Fruit fly (Drosophila melanogaster) whole organism, embryonic: ENCODE measurements around the gene CG46310.
A peak's percentile ranks its signal among the peaks of the same experiment; 100 is the strongest.

Experiments
- Bdp1 ChIP-seq: fragments of 200-800 bp; sonication (Bioruptor generic); optimal IDR thresholded peaks from 3 replicates; lab custom pipeline; 2016; ENCODE audit warnings: missing biosample characterization, missing genetic modification characterization
- CG10274 ChIP-seq: fragments of 200-800 bp; sonication (Bioruptor generic); optimal IDR thresholded peaks from 3 replicates; lab custom pipeline; 2017; ENCODE audit warnings: missing biosample characterization, mild to moderate bottlenecking, missing genetic modification characterization
- CG10431 ChIP-seq: fragments of 200-800 bp; sonication (Bioruptor generic); optimal IDR thresholded peaks from 3 replicates; lab custom pipeline; 2018; ENCODE audit warnings: missing biosample characterization, mild to moderate bottlenecking, missing genetic modification characterization
- CG11504 ChIP-seq: fragments of 200-800 bp; sonication (Bioruptor generic); optimal IDR thresholded peaks from 3 replicates; lab custom pipeline; 2019; ENCODE audit warnings: missing biosample characterization, mild to moderate bottlenecking, missing genetic modification characterization, moderate library complexity
- CG12071 ChIP-seq: fragments of 200-800 bp; sonication (Bioruptor generic); optimal IDR thresholded peaks from 3 replicates; lab custom pipeline; 2018; ENCODE audit warnings: missing biosample characterization, mild to moderate bottlenecking, missing genetic modification characterization
- CG12236 ChIP-seq: fragments of 200-800 bp; sonication (Bioruptor generic); optimal IDR thresholded peaks from 2 replicates; lab custom pipeline; 2016; ENCODE audit warnings: missing biosample characterization, missing genetic modification characterization
- CG12299 ChIP-seq: fragments of 200-800 bp; sonication (Bioruptor generic); optimal IDR thresholded peaks from 2 replicates; lab custom pipeline; 2018; ENCODE audit warnings: missing biosample characterization, mild to moderate bottlenecking, missing genetic modification characterization
- CG13424 ChIP-seq: fragments of 200-800 bp; sonication (Bioruptor generic); optimal IDR thresholded peaks from 2 replicates; lab custom pipeline; 2019; ENCODE audit warnings: missing biosample characterization, mild to moderate bottlenecking, missing genetic modification characterization, moderate library complexity
- CG14667 ChIP-seq: fragments of 200-800 bp; sonication (Bioruptor generic); IDR thresholded peaks from 2 replicates; pipeline ENCODE4 v1.3.6; 2022; ENCODE audit warnings: missing biosample characterization, missing genetic modification characterization
- CG14965 ChIP-seq: fragments of 200-800 bp; sonication (Bioruptor generic); optimal IDR thresholded peaks from 2 replicates; lab custom pipeline; 2016; ENCODE audit warnings: missing biosample characterization, missing genetic modification characterization, borderline replicate concordance
- CG15073 ChIP-seq: fragments of 200-800 bp; sonication (Bioruptor generic); optimal IDR thresholded peaks from 2 replicates; lab custom pipeline; 2016; ENCODE audit warnings: missing biosample characterization, missing genetic modification characterization
- CG15269 ChIP-seq: fragments of 200-800 bp; sonication (Bioruptor generic); optimal IDR thresholded peaks from 2 replicates; lab custom pipeline; 2018; ENCODE audit warnings: missing biosample characterization, mild to moderate bottlenecking, missing genetic modification characterization, moderate library complexity
- CG17186 ChIP-seq: fragments of 200-800 bp; sonication (Bioruptor generic); optimal IDR thresholded peaks from 3 replicates; lab custom pipeline; 2017; ENCODE audit warnings: missing biosample characterization, missing genetic modification reagents, missing genetic modification characterization
- CG18011 ChIP-seq: fragments of 200-800 bp; sonication (Bioruptor generic); optimal IDR thresholded peaks from 2 replicates; lab custom pipeline; 2017; ENCODE audit warnings: missing biosample characterization, missing genetic modification characterization, mild to moderate bottlenecking, moderate library complexity, missing genotype
- CG1832 ChIP-seq: fragments of 200-800 bp; sonication (Bioruptor generic); optimal IDR thresholded peaks from 2 replicates; lab custom pipeline; 2017; ENCODE audit warnings: missing biosample characterization, mild to moderate bottlenecking, missing genetic modification characterization, inconsistent platforms
- CG2202 ChIP-seq: fragments of 200-800 bp; sonication (Bioruptor generic); optimal IDR thresholded peaks from 2 replicates; lab custom pipeline; 2018; ENCODE audit warnings: missing biosample characterization, mild to moderate bottlenecking, missing genetic modification characterization
- CG4328 ChIP-seq: fragments of 200-800 bp; sonication (Bioruptor generic); optimal IDR thresholded peaks from 3 replicates; lab custom pipeline; 2017; ENCODE audit warnings: missing biosample characterization, missing genetic modification reagents, missing genetic modification characterization
- CG4730 ChIP-seq: fragments of 200-800 bp; sonication (Bioruptor generic); IDR thresholded peaks from 2 replicates; pipeline ENCODE4 v1.3.6; 2022; ENCODE audit warnings: missing biosample characterization, missing genetic modification characterization
- CG4854 ChIP-seq: fragments of 200-800 bp; sonication (Bioruptor generic); optimal IDR thresholded peaks from 2 replicates; lab custom pipeline; 2016; ENCODE audit warnings: missing biosample characterization, missing genetic modification characterization, inconsistent platforms
- CG8765 ChIP-seq: fragments of 200-800 bp; sonication (Bioruptor generic); IDR thresholded peaks from 2 replicates; pipeline ENCODE4 v1.3.6; 2022; ENCODE audit warnings: missing biosample characterization, missing genetic modification characterization
- CG9437 ChIP-seq: fragments of 200-800 bp; sonication (Bioruptor generic); optimal IDR thresholded peaks from 2 replicates; lab custom pipeline; 2018; ENCODE audit warnings: missing biosample characterization, mild to moderate bottlenecking, missing genetic modification characterization
- CoRest ChIP-seq: fragments of 200-800 bp; sonication (Bioruptor generic); optimal IDR thresholded peaks from 3 replicates; lab custom pipeline; 2018; ENCODE audit warnings: missing biosample characterization, mild to moderate bottlenecking, missing genetic modification characterization, moderate library complexity
- Dip2 ChIP-seq: fragments of 200-800 bp; sonication (Bioruptor generic); IDR thresholded peaks from 2 replicates; pipeline ENCODE4 v1.3.6; 2022; ENCODE audit warnings: missing biosample characterization, missing genetic modification characterization
- Doc2 ChIP-seq: fragments of 200-800 bp; sonication (Bioruptor generic); IDR thresholded peaks from 2 replicates; pipeline ENCODE4 v1.3.6; 2022; ENCODE audit warnings: missing biosample characterization, missing genetic modification characterization
- Drgx ChIP-seq: fragments of 200-800 bp; sonication (Bioruptor generic); IDR thresholded peaks from 2 replicates; pipeline ENCODE4 v1.3.6; 2022; ENCODE audit warnings: missing biosample characterization, missing genetic modification characterization
- ERR ChIP-seq: fragments of 200-800 bp; sonication (Bioruptor generic); optimal IDR thresholded peaks from 2 replicates; lab custom pipeline; 2016; ENCODE audit warnings: missing biosample characterization, missing genetic modification characterization
- Eip74EF ChIP-seq, 2 experiments: fragments of 200-800 bp in 1 of 2; fragments of >200 bp in 1 of 2; sonication (Bioruptor generic) in 1 of 2; optimal IDR thresholded peaks; 2 replicates each; lab custom pipeline; 2017 to 2019; ENCODE audit warnings: missing biosample characterization in 2 of 2, missing genetic modification characterization in 2 of 2, mild to moderate bottlenecking in 1 of 2, moderate library complexity in 1 of 2
- Ets97D ChIP-seq: fragments of 200-800 bp; sonication (Bioruptor generic); optimal IDR thresholded peaks from 3 replicates; lab custom pipeline; 2016; ENCODE audit warnings: missing biosample characterization, missing genetic modification characterization
- H15 ChIP-seq: fragments of 200-800 bp; sonication (Bioruptor generic); IDR thresholded peaks from 3 replicates; pipeline ENCODE4 v1.3.6; 2022; ENCODE audit warnings: missing biosample characterization, missing genetic modification characterization
- Hand ChIP-seq: fragments of 200-800 bp; sonication (Bioruptor generic); optimal IDR thresholded peaks from 2 replicates; lab custom pipeline; 2017; ENCODE audit warnings: mild to moderate bottlenecking, missing biosample characterization, missing genetic modification reagents, missing genetic modification characterization
- Med ChIP-seq: fragments of 200-800 bp; sonication (Bioruptor generic); peaks from one replicate; lab custom pipeline; 2016; ENCODE audit warnings: missing biosample characterization, missing genetic modification characterization, mild to moderate bottlenecking, inconsistent platforms, moderate library complexity
- NfI ChIP-seq: fragments of 200-800 bp; sonication (Bioruptor generic); optimal IDR thresholded peaks from 3 replicates; lab custom pipeline; 2018; ENCODE audit warnings: missing biosample characterization, mild to moderate bottlenecking, missing genetic modification characterization, moderate library complexity
- Ravus ChIP-seq: fragments of 200-800 bp; sonication (Bioruptor generic); IDR thresholded peaks from 2 replicates; pipeline ENCODE4 v1.3.6; 2022; ENCODE audit warnings: missing biosample characterization, missing genetic modification characterization
- TFAM ChIP-seq: fragments of 200-800 bp; sonication (Bioruptor generic); optimal IDR thresholded peaks from 2 replicates; lab custom pipeline; 2017; ENCODE audit warnings: missing biosample characterization, missing genetic modification characterization, inconsistent platforms
- Tbp ChIP-seq: fragments of >200 bp; optimal IDR thresholded peaks from 2 replicates; lab custom pipeline; 2018; ENCODE audit warnings: missing biosample characterization, missing genetic modification characterization
- ap ChIP-seq: fragments of 200-800 bp; sonication (Bioruptor generic); IDR thresholded peaks from 2 replicates; pipeline ENCODE4 v1.3.6; 2022; ENCODE audit warnings: missing biosample characterization, missing genetic modification characterization
- cato ChIP-seq: fragments of 200-800 bp; sonication (Bioruptor generic); optimal IDR thresholded peaks from 2 replicates; lab custom pipeline; 2016; ENCODE audit warnings: missing biosample characterization, missing genetic modification characterization, borderline replicate concordance
- ewg ChIP-seq: fragments of 200-800 bp; sonication (Bioruptor generic); optimal IDR thresholded peaks from 3 replicates; lab custom pipeline; 2017; ENCODE audit warnings: mild to moderate bottlenecking, missing biosample characterization, missing genetic modification reagents, missing genetic modification characterization
- gce ChIP-seq: fragments of 200-800 bp; sonication (Bioruptor generic); IDR thresholded peaks from 3 replicates; pipeline ENCODE4 v1.3.6; 2022; ENCODE audit warnings: missing biosample characterization, missing genetic modification characterization
- gem ChIP-seq: fragments of 200-800 bp; sonication (Bioruptor generic); optimal IDR thresholded peaks from 2 replicates; lab custom pipeline; 2019; ENCODE audit warnings: missing biosample characterization, mild to moderate bottlenecking, missing genetic modification characterization, moderate library complexity
- gsb-n ChIP-seq: fragments of 200-800 bp; sonication (Bioruptor generic); optimal IDR thresholded peaks from 3 replicates; lab custom pipeline; 2018; ENCODE audit warnings: missing biosample characterization, mild to moderate bottlenecking, missing genetic modification characterization
- h ChIP-seq: fragments of >200 bp; optimal IDR thresholded peaks from 2 replicates; lab custom pipeline; 2017
- kah ChIP-seq: fragments of 200-800 bp; sonication (Bioruptor generic); optimal IDR thresholded peaks from 2 replicates; lab custom pipeline; 2018; ENCODE audit warnings: missing biosample characterization, mild to moderate bottlenecking, missing genetic modification characterization
- lov ChIP-seq, 2 experiments: fragments of 200-800 bp in 1 of 2; fragments of >200 bp in 1 of 2; sonication (Bioruptor generic) in 1 of 2; IDR thresholded peaks in 1 of 2; optimal IDR thresholded peaks in 1 of 2; 2 replicates in 1 of 2; 3 replicates in 1 of 2; pipeline versions ENCODE4 v1.3.6 to Lab custom; 2017 to 2022; ENCODE audit warnings: missing biosample characterization in 1 of 2, missing genetic modification characterization in 1 of 2
- nom ChIP-seq: fragments of 200-800 bp; sonication (Bioruptor generic); optimal IDR thresholded peaks from 2 replicates; lab custom pipeline; 2017; ENCODE audit warnings: missing biosample characterization, missing genetic modification characterization, mild to moderate bottlenecking, moderate library complexity, missing genetic modification reagents
- sc ChIP-seq, 3 experiments: fragments of >200 bp in 2 of 3; fragments of 200-800 bp in 1 of 3; sonication (Bioruptor generic) in 1 of 3; optimal IDR thresholded peaks; 2 replicates in 2 of 3; 3 replicates in 1 of 3; lab custom pipeline; 2017; ENCODE audit warnings: mild to moderate bottlenecking in 1 of 3, missing biosample characterization in 1 of 3, missing genetic modification characterization in 1 of 3, missing genetic modification reagents in 1 of 3
- sob ChIP-seq: fragments of 200-800 bp; sonication (Bioruptor generic); IDR thresholded peaks from 2 replicates; pipeline ENCODE4 v1.3.6; 2022; ENCODE audit warnings: missing biosample characterization, missing genetic modification characterization
- tap ChIP-seq: fragments of 200-800 bp; optimal IDR thresholded peaks from 3 replicates; lab custom pipeline; 2019; ENCODE audit warnings: missing biosample characterization, mild to moderate bottlenecking, missing genetic modification characterization, moderate library complexity
- ttk ChIP-seq: fragments of 200-800 bp; sonication (Bioruptor generic); IDR thresholded peaks from 2 replicates; pipeline ENCODE4 v2.1.2; 2022; ENCODE audit warnings: missing biosample characterization, missing genetic modification characterization

CG46310 gene

dm6 chr3R:23176445-23177087 lies 2.9 kb downstream of the CG46310 start (continued):
- TF ChIP-seq CG1832 (no peak), ERR (GFP tag; lab: Kevin White, UChicago) (peak; percentile 19), Med (GFP tag; lab: Kevin White, UChicago) (peak; percentile 97), gem (tag; lab: Kevin White, UChicago) (peak; percentile 13), CG10274 (GFP tag; lab: Kevin White, UChicago) (no peak), CG18011 (GFP tag; lab: Kevin White, UChicago) (no peak), Dip2 (no peak), sc (optimal IDR thresholded peaks at IDR 0.05; lab: Kevin White, UChicago) (no peak), sc (GFP tag; optimal IDR thresholded peaks at IDR 0.05; lab: Kevin White, UChicago) (no peak), ewg (GFP tag; lab: Kevin White, UChicago) (no peak), h (lab: Kevin White, UChicago) (no peak), gce (GFP tag; lab: Robert Waterston, UW) (peak; percentile 58; the same call in 1 of the 3 replicates), tap (no peak), CG9437 (GFP tag; lab: Kevin White, UChicago) (no peak), kah (GFP tag; lab: Kevin White, UChicago) (peak; percentile 36), CG12299 (peak; percentile 18), Doc2 (GFP tag; lab: Robert Waterston, UW) (no peak), ttk (GFP tag; lab: Robert Waterston, UW) (peak; percentile 7; the same call in 1 of the 2 replicates), Drgx (GFP tag; lab: Robert Waterston, UW) (no peak), CG4730 (GFP tag; lab: Robert Waterston, UW) (no peak), CG13424 (peak; percentile 33), gsb-n (tag; lab: Kevin White, UChicago) (no peak), NfI (GFP tag; lab: Kevin White, UChicago) (peak; percentile 25), CG14965 (GFP tag; lab: Kevin White, UChicago) (peak; percentile 41), CG17186 (GFP tag; lab: Kevin White, UChicago) (no peak), CG12071 (GFP tag; lab: Kevin White, UChicago) (peak; percentile 80), CG2202 (tag; lab: Kevin White, UChicago) (no peak), H15 (GFP tag; lab: Robert Waterston, UW) (no peak), CG12236 (GFP tag; lab: Kevin White, UChicago) (peak; percentile 32), CG14667 (GFP tag; lab: Robert Waterston, UW) (no peak), ap (0 out of 2 replicates have a peak, but pooled peaks have one; percentile 13), CoRest (no peak), TFAM (GFP tag; lab: Kevin White, UChicago) (no peak), CG15073 (GFP tag; lab: Kevin White, UChicago) (no peak), cato (no peak), CG4328 (GFP tag; lab: Kevin White, UChicago) (peak; percentile 57), Hand (GFP tag; lab: Kevin White, UChicago) (peak; percentile 20), Tbp (GFP tag; lab: Kevin White, UChicago) (no peak), CG8765 (no peak), Bdp1 (no peak), Ravus (GFP tag; lab: Robert Waterston, UW) (no peak), Eip74EF (GFP tag; optimal IDR thresholded peaks at IDR 0.05; lab: Kevin White, UChicago) (no peak), nom (GFP tag; lab: Kevin White, UChicago) (peak; percentile 9), CG10431 (peak; percentile 19), CG4854 (GFP tag; lab: Kevin White, UChicago) (no peak), CG11504 (tag; lab: Kevin White, UChicago) (no peak), lov (optimal IDR thresholded peaks at IDR 0.05; lab: Kevin White, UChicago) (no peak), lov (GFP tag; IDR thresholded peaks at IDR 0.05; lab: Robert Waterston, UW) (peak; percentile 64; the same call in 1 of the 3 replicates), Ets97D (GFP tag; lab: Kevin White, UChicago) (no peak), sob (GFP tag; lab: Robert Waterston, UW) (peak; percentile 52; the same call in 1 of the 2 replicates), CG15269 (peak; percentile 13)
